Fruit fly (Drosophila melanogaster) whole organism, embryonic: ENCODE results near the gene Fer3HCH.

ENCODE experiments used
- Aef1 ChIP-seq: fragments of 200-800 bp; sonication (Bioruptor generic); IDR thresholded peaks from 3 replicates; pipeline ENCODE4 v1.3.6; 2022; ENCODE audit warnings: missing biosample characterization, missing genetic modification characterization
- Antp ChIP-seq: fragments of 200-800 bp; sonication (Bioruptor generic); optimal IDR thresholded peaks from 3 replicates; lab custom pipeline; 2016; ENCODE audit warnings: missing biosample characterization, missing genetic modification characterization
- BtbVII ChIP-seq: fragments of 200-800 bp; sonication (Bioruptor generic); optimal IDR thresholded peaks from 3 replicates; lab custom pipeline; 2017; ENCODE audit warnings: missing biosample characterization, mild to moderate bottlenecking, missing genetic modification characterization
- Bteb2 ChIP-seq: fragments of 200-800 bp; sonication (Bioruptor generic); optimal IDR thresholded peaks from 2 replicates; lab custom pipeline; 2016; ENCODE audit warnings: missing biosample characterization, missing genetic modification characterization
- CG10959 ChIP-seq: fragments of 200-800 bp; sonication (Bioruptor generic); IDR thresholded peaks from 2 replicates; pipeline ENCODE4 v1.3.6; 2022; ENCODE audit warnings: missing biosample characterization, missing genetic modification characterization
- CG12104 ChIP-seq: fragments of 200-800 bp; sonication (Bioruptor generic); optimal IDR thresholded peaks from 3 replicates; lab custom pipeline; 2016; ENCODE audit warnings: missing biosample characterization, missing genetic modification characterization
- CG1233 ChIP-seq: fragments of 200-800 bp; sonication (Bioruptor generic); optimal IDR thresholded peaks from 4 replicates; lab custom pipeline; 2018; ENCODE audit warnings: missing biosample characterization, mild to moderate bottlenecking, missing genetic modification characterization
- CG13424 ChIP-seq: fragments of 200-800 bp; sonication (Bioruptor generic); optimal IDR thresholded peaks from 2 replicates; lab custom pipeline; 2019; ENCODE audit warnings: missing biosample characterization, mild to moderate bottlenecking, missing genetic modification characterization, moderate library complexity
- CG15073 ChIP-seq: fragments of 200-800 bp; sonication (Bioruptor generic); optimal IDR thresholded peaks from 2 replicates; lab custom pipeline; 2016; ENCODE audit warnings: missing biosample characterization, missing genetic modification characterization
- CG17186 ChIP-seq: fragments of 200-800 bp; sonication (Bioruptor generic); optimal IDR thresholded peaks from 3 replicates; lab custom pipeline; 2017; ENCODE audit warnings: missing biosample characterization, missing genetic modification reagents, missing genetic modification characterization
- CG2199 ChIP-seq: fragments of 200-800 bp; sonication (Bioruptor generic); IDR thresholded peaks from 3 replicates; pipeline ENCODE4 v1.3.6; 2022; ENCODE audit warnings: missing biosample characterization, missing genetic modification characterization
- CG32772 ChIP-seq: fragments of 200-800 bp; sonication (Bioruptor generic); IDR thresholded peaks from 2 replicates; pipeline ENCODE4 v1.3.6; 2022; ENCODE audit warnings: missing biosample characterization, missing genetic modification characterization
- CG42726 ChIP-seq: fragments of 200-800 bp; sonication (Bioruptor generic); IDR thresholded peaks from 2 replicates; pipeline ENCODE4 v1.3.6; 2022; ENCODE audit warnings: missing biosample characterization, missing genetic modification characterization; ENCODE audit not compliant: partially characterized antibody
- CG4404 ChIP-seq: fragments of 200-800 bp; sonication (Bioruptor generic); IDR thresholded peaks from 2 replicates; pipeline ENCODE4 v1.3.6; 2022; ENCODE audit warnings: missing biosample characterization, missing genetic modification characterization
- CG4617 ChIP-seq: fragments of 200-800 bp; sonication (Bioruptor generic); optimal IDR thresholded peaks from 3 replicates; lab custom pipeline; 2016; ENCODE audit warnings: missing biosample characterization, missing genetic modification characterization, borderline replicate concordance
- CG4854 ChIP-seq: fragments of 200-800 bp; sonication (Bioruptor generic); optimal IDR thresholded peaks from 2 replicates; lab custom pipeline; 2016; ENCODE audit warnings: missing biosample characterization, missing genetic modification characterization, inconsistent platforms
- CG7357 ChIP-seq: fragments of 200-800 bp; sonication (Bioruptor generic); IDR thresholded peaks from 3 replicates; pipeline ENCODE4 v1.3.6; 2022; ENCODE audit warnings: missing biosample characterization, missing genetic modification characterization
- CG7745 ChIP-seq: fragments of 200-800 bp; sonication (Bioruptor generic); optimal IDR thresholded peaks from 2 replicates; lab custom pipeline; 2018; ENCODE audit warnings: missing biosample characterization, mild to moderate bottlenecking, missing genetic modification characterization, moderate library complexity
- CG7786 ChIP-seq: fragments of 200-800 bp; sonication (Bioruptor generic); optimal IDR thresholded peaks from 2 replicates; lab custom pipeline; 2016; ENCODE audit warnings: missing biosample characterization, missing genetic modification characterization
- CG9437 ChIP-seq: fragments of 200-800 bp; sonication (Bioruptor generic); optimal IDR thresholded peaks from 2 replicates; lab custom pipeline; 2018; ENCODE audit warnings: missing biosample characterization, mild to moderate bottlenecking, missing genetic modification characterization
- Camta ChIP-seq: fragments of 200-800 bp; sonication (Bioruptor generic); optimal IDR thresholded peaks from 2 replicates; lab custom pipeline; 2016; ENCODE audit warnings: missing biosample characterization, missing genetic modification characterization
- CoRest ChIP-seq: fragments of 200-800 bp; sonication (Bioruptor generic); optimal IDR thresholded peaks from 3 replicates; lab custom pipeline; 2018; ENCODE audit warnings: missing biosample characterization, mild to moderate bottlenecking, missing genetic modification characterization, moderate library complexity
- Doc3 ChIP-seq: fragments of 200-800 bp; sonication (Bioruptor generic); IDR thresholded peaks from 3 replicates; pipeline ENCODE4 v1.3.6; 2022; ENCODE audit warnings: missing biosample characterization, missing genetic modification characterization; ENCODE audit not compliant: partially characterized antibody
- HLH3B ChIP-seq: fragments of 200-800 bp; sonication (Bioruptor generic); IDR thresholded peaks from 2 replicates; pipeline ENCODE4 v1.3.6; 2022; ENCODE audit warnings: missing biosample characterization, missing genetic modification characterization
- HLHmδ ChIP-seq: fragments of 200-800 bp; sonication (Bioruptor generic); optimal IDR thresholded peaks from 2 replicates; lab custom pipeline; 2018; ENCODE audit warnings: missing biosample characterization, mild to moderate bottlenecking, missing genetic modification characterization, moderate library complexity
- Hmr ChIP-seq: fragments of 200-800 bp; sonication (Bioruptor generic); optimal IDR thresholded peaks from 3 replicates; lab custom pipeline; 2017; ENCODE audit warnings: mild to moderate bottlenecking, missing biosample characterization, missing genetic modification reagents, missing genetic modification characterization
- MTF-1 ChIP-seq: fragments of 200-800 bp; sonication (Bioruptor generic); optimal IDR thresholded peaks from 2 replicates; lab custom pipeline; 2018; ENCODE audit warnings: missing biosample characterization, mild to moderate bottlenecking, missing genetic modification characterization, borderline replicate concordance
- Mad ChIP-seq: fragments of 200-800 bp; sonication (Bioruptor generic); optimal IDR thresholded peaks from 2 replicates; lab custom pipeline; 2016; ENCODE audit warnings: missing biosample characterization, missing genetic modification characterization
- Mrtf ChIP-seq: fragments of 200-800 bp; sonication (Bioruptor generic); IDR thresholded peaks from 3 replicates; pipeline ENCODE4 v1.3.6; 2022; ENCODE audit warnings: missing biosample characterization, missing genetic modification characterization
- Opbp ChIP-seq: fragments of 200-800 bp; sonication (Bioruptor generic); IDR thresholded peaks from 3 replicates; pipeline ENCODE4 v1.3.6; 2022; ENCODE audit warnings: missing biosample characterization, missing genetic modification characterization; ENCODE audit not compliant: partially characterized antibody
- PHDP ChIP-seq: fragments of 200-800 bp; sonication (Bioruptor generic); optimal IDR thresholded peaks from 3 replicates; lab custom pipeline; 2018; ENCODE audit warnings: missing biosample characterization, mild to moderate bottlenecking, missing genetic modification characterization, moderate library complexity
- Sry-δ ChIP-seq: fragments of 200-800 bp; sonication (Bioruptor generic); optimal IDR thresholded peaks from 2 replicates; lab custom pipeline; 2016; ENCODE audit warnings: missing biosample characterization, missing genetic modification characterization
- bigmax ChIP-seq: fragments of 200-800 bp; sonication (Bioruptor generic); optimal IDR thresholded peaks from 2 replicates; lab custom pipeline; 2018; ENCODE audit warnings: missing biosample characterization, mild to moderate bottlenecking, missing genetic modification characterization
- bsh ChIP-seq, 2 experiments: fragments of 200-800 bp; sonication (Bioruptor generic); optimal IDR thresholded peaks; 2 replicates each; lab custom pipeline; 2017 to 2018; ENCODE audit warnings: mild to moderate bottlenecking in 2 of 2, missing biosample characterization in 2 of 2, missing genetic modification characterization in 2 of 2, moderate library complexity in 1 of 2
- cg ChIP-seq: fragments of 200-800 bp; sonication (Bioruptor generic); optimal IDR thresholded peaks from 3 replicates; lab custom pipeline; 2019; ENCODE audit warnings: missing biosample characterization, mild to moderate bottlenecking, missing genetic modification characterization, moderate library complexity
- ci ChIP-seq: fragments of 200-800 bp; sonication (Bioruptor generic); IDR thresholded peaks from 3 replicates; pipeline ENCODE4 v1.3.6; 2022; ENCODE audit warnings: missing biosample characterization, missing genetic modification characterization
- crp ChIP-seq, 2 experiments: fragments of 200-800 bp; sonication (Bioruptor generic); optimal IDR thresholded peaks; 2 replicates in 1 of 2; 3 replicates in 1 of 2; lab custom pipeline; 2017; ENCODE audit warnings: missing biosample characterization in 2 of 2, missing genetic modification characterization in 2 of 2, mild to moderate bottlenecking in 1 of 2, moderate library complexity in 1 of 2
- dysf ChIP-seq: fragments of 200-800 bp; sonication (Bioruptor generic); IDR thresholded peaks from 3 replicates; pipeline ENCODE4 v1.3.6; 2022; ENCODE audit warnings: missing biosample characterization, missing genetic modification characterization
- fd64A ChIP-seq: fragments of 200-800 bp; sonication (Bioruptor generic); optimal IDR thresholded peaks from 3 replicates; lab custom pipeline; 2018; ENCODE audit warnings: missing biosample characterization, mild to moderate bottlenecking, missing genetic modification characterization
- gem ChIP-seq: fragments of 200-800 bp; sonication (Bioruptor generic); optimal IDR thresholded peaks from 2 replicates; lab custom pipeline; 2019; ENCODE audit warnings: missing biosample characterization, mild to moderate bottlenecking, missing genetic modification characterization, moderate library complexity
- ham ChIP-seq: fragments of 200-800 bp; sonication (Bioruptor generic); IDR thresholded peaks from 2 replicates; pipeline ENCODE4 v1.3.6; 2022; ENCODE audit warnings: missing biosample characterization, missing genetic modification characterization
- hbn ChIP-seq: fragments of 200-800 bp; sonication (Bioruptor generic); IDR thresholded peaks from 2 replicates; pipeline ENCODE4 v1.3.6; 2022; ENCODE audit warnings: missing biosample characterization, missing genetic modification characterization; ENCODE audit not compliant: partially characterized antibody
- kay ChIP-seq: fragments of 200-800 bp; sonication (Bioruptor generic); optimal IDR thresholded peaks from 2 replicates; lab custom pipeline; 2016; ENCODE audit warnings: missing biosample characterization, missing genetic modification characterization
- odd ChIP-seq: fragments of 200-800 bp; sonication (Bioruptor generic); optimal IDR thresholded peaks from 2 replicates; lab custom pipeline; 2017; ENCODE audit warnings: missing biosample characterization, mild to moderate bottlenecking, missing genetic modification characterization
- sd ChIP-seq: fragments of 200-800 bp; sonication (Bioruptor generic); optimal IDR thresholded peaks from 3 replicates; lab custom pipeline; 2018; ENCODE audit warnings: missing biosample characterization, mild to moderate bottlenecking, missing genetic modification characterization, moderate library complexity
- sna ChIP-seq: fragments of 200-800 bp; sonication (Bioruptor generic); IDR thresholded peaks from 2 replicates; pipeline ENCODE4 v1.3.6; 2022; ENCODE audit warnings: missing biosample characterization, missing genetic modification characterization; ENCODE audit not compliant: partially characterized antibody
- tio ChIP-seq: fragments of 200-800 bp; sonication (Bioruptor generic); optimal IDR thresholded peaks from 2 replicates; lab custom pipeline; 2017; ENCODE audit warnings: missing biosample characterization, missing genetic modification characterization, inconsistent platforms
- wor ChIP-seq: fragments of 200-800 bp; sonication (Bioruptor generic); IDR thresholded peaks from 2 replicates; pipeline ENCODE4 v1.3.6; 2022; ENCODE audit warnings: missing biosample characterization, missing genetic modification characterization
- z ChIP-seq: fragments of 200-800 bp; sonication (Bioruptor generic); IDR thresholded peaks from 3 replicates; pipeline ENCODE4 v1.3.6; 2022; ENCODE audit warnings: missing biosample characterization, missing genetic modification characterization

Gene Fer3HCH

DNA sequence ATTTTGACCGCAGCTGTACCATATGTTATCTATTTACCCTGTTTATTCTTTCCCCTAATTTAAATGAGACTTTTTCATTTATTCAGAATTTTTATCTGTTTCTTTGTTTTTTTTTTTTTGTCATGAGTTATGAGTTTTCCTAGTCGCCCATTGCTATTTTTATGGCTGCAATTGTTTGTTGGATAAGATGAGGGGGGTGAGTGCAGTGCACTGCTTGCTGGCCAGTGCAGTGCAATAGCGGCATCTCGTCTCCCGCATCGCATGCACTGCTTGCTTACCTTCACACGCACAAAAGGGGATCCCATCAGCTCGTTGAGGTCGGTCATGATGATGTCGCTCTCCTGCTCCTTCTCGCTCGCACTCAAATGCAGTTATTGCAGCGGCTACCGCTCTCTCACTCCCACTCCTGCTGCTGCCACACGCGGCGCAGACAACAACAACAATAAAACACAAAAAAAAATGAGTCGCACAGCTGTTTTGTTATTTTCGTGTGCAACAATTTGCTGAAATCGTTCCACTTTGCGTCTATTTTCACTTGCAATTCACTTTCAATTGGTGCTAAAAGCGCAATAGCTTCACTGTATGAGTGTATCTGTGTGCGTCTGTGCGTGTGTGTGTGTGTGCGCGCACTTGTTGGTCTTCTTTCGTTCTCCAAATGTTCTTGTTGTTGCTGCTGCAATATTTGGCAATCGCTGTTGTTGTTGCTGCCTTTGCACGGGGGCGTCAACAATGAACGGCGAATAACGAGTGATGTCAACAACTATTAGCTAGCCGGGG is 20.2 kb upstream of the Fer3HCH start (continued):
- TF ChIP-seq ci, result peak; percentile 84
- TF ChIP-seq tio (GFP tag; lab: Kevin White, UChicago), result peak; percentile 52
- TF ChIP-seq HLH3B (GFP tag; lab: Robert Waterston, UW), result peak; percentile 27; the same call in 1 of the 2 replicates
- no peak for TF ChIP-seq Hmr
- TF ChIP-seq gem, result peak; percentile 52
- no peak for TF ChIP-seq kay (GFP tag; lab: Kevin White, UChicago)
- peak; percentile 43 for TF ChIP-seq Camta (GFP tag; lab: Kevin White, UChicago)
- TF ChIP-seq Mad (GFP tag; lab: Kevin White, UChicago), result no peak
- TF ChIP-seq BtbVII (GFP tag; lab: Kevin White, UChicago), result no peak
- TF ChIP-seq Bteb2, result no peak
- no peak for TF ChIP-seq CG7745
- TF ChIP-seq CG4854 (GFP tag; lab: Kevin White, UChicago), result no peak
- TF ChIP-seq crp (GFP tag; optimal IDR thresholded peaks at IDR 0.05; lab: Kevin White, UChicago), result no peak
- TF ChIP-seq CG15073 (GFP tag; lab: Kevin White, UChicago), result no peak
- no peak for TF ChIP-seq MTF-1 (GFP tag; lab: Kevin White, UChicago)
- no peak for TF ChIP-seq Sry-δ (GFP tag; lab: Kevin White, UChicago)
- no peak for TF ChIP-seq CG10959
- TF ChIP-seq CG42726 (GFP tag; lab: Robert Waterston, UW), result 0 out of 2 replicates have a peak, but pooled peaks have one; percentile 7
- TF ChIP-seq Doc3 (GFP tag; lab: Robert Waterston, UW), result no peak
- no peak for TF ChIP-seq CG4617
- TF ChIP-seq CG32772 (GFP tag; lab: Robert Waterston, UW), result 0 out of 2 replicates have a peak, but pooled peaks have one; percentile 20
- no peak for TF ChIP-seq CoRest
- no peak for TF ChIP-seq ham (GFP tag; lab: Robert Waterston, UW)
- TF ChIP-seq HLHmδ, result peak; percentile 30
- no peak for TF ChIP-seq cg
- TF ChIP-seq hbn (GFP tag; lab: Robert Waterston, UW), result no peak
- no peak for TF ChIP-seq sd (tag; lab: Kevin White, UChicago)
- TF ChIP-seq CG13424, result no peak
- TF ChIP-seq CG9437 (GFP tag; lab: Kevin White, UChicago), result no peak
- TF ChIP-seq CG7786 (GFP tag; lab: Kevin White, UChicago), result no peak
- TF ChIP-seq Mrtf (GFP tag; lab: Robert Waterston, UW), result no peak
- no peak for TF ChIP-seq odd (GFP tag; lab: Kevin White, UChicago)
- TF ChIP-seq wor (GFP tag; lab: Robert Waterston, UW), result no peak
- TF ChIP-seq bigmax (GFP tag; lab: Kevin White, UChicago), result no peak
- no peak for TF ChIP-seq PHDP (tag; lab: Kevin White, UChicago)
- no peak for TF ChIP-seq CG12104 (GFP tag; lab: Kevin White, UChicago)
- no peak for TF ChIP-seq CG1233
- TF ChIP-seq Opbp, result peak; percentile 47; the same call in 1 of the 3 replicates
- TF ChIP-seq fd64A, result no peak
- TF ChIP-seq dysf (GFP tag; lab: Robert Waterston, UW), result no peak
- TF ChIP-seq CG17186, result no peak
- TF ChIP-seq CG7357 (GFP tag; lab: Robert Waterston, UW), result no peak
- no peak for TF ChIP-seq CG4404 (GFP tag; lab: Robert Waterston, UW)
- TF ChIP-seq Aef1 (GFP tag; lab: Robert Waterston, UW), result no peak
- no peak for TF ChIP-seq sna (GFP tag; lab: Robert Waterston, UW)
- TF ChIP-seq bsh (GFP tag; optimal IDR thresholded peaks at IDR 0.05; lab: Kevin White, UChicago), result peak in 1 of 2 experiments; percentile 58
- no peak for TF ChIP-seq z (GFP tag; lab: Robert Waterston, UW)
- TF ChIP-seq Antp, result no peak
- TF ChIP-seq CG2199, result peak; percentile 74; the same call in 2 of the 3 replicates
